Worm (Caenorhabditis elegans): Measurements from ENCODE around the gene C27A2.12.

DNA sequence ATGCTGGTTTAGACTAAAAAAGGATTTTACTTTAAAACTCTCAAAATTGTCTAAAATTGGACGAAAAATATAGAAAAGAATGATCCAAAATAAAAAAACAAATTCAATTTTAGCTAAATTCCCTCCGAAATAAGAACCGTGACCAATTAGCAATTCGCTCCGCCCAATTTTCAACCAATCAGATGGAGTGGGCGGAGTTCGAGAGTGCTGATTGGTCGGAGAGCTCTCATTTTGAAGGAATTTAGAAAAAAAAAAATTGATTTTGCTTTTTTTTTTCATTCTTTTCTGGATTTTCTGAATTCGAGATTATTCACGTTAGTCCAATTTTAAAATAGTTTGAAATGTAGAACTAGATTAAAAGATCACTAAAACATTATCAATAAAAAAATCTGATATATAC, 41.1 kb upstream of the C27A2.12 start:
- no peak for TF ChIP-seq ama-1 (optimal IDR thresholded peaks at IDR 0.05)
- TF ChIP-seq ama-1 (GFP tag; optimal IDR thresholded peaks at IDR 0.05) = no peak
- no peak for TF ChIP-seq T07F8.4 (tag; optimal IDR thresholded peaks at IDR 0.05)
- no peak for TF ChIP-seq madf-6 (GFP tag; IDR thresholded peaks at IDR 0.05)
- TF ChIP-seq ZK185.1 (tag; optimal IDR thresholded peaks at IDR 0.05; ENCODE audit: poor library complexity, severe bottlenecking) = no peak
- TF ChIP-seq nhr-27 (tag; optimal IDR thresholded peaks at IDR 0.05) = no peak
- no peak for TF ChIP-seq ceh-40 (GFP tag; IDR thresholded peaks at IDR 0.05)
- TF ChIP-seq zfh-2 (GFP tag; conservative IDR thresholded peaks at IDR 0.05) = no peak
